Worm (Caenorhabditis elegans) whole organism, young adult: ENCODE data around the gene set-21.

Experiments
- C06A6.2 ChIP-seq: fragments of 200-800 bp; sonication (Bioruptor generic); conservative IDR thresholded peaks from 2 replicates; pipeline ENCODE4 v1.3.6; 2022; ENCODE audit warnings: missing genetic modification characterization, missing compliant biosample characterization
- F49E8.2 ChIP-seq: sonication (generic microtip); optimal IDR thresholded peaks from 3 replicates; lab custom pipeline; 2017; ENCODE audit warnings: missing genetic modification characterization, mild to moderate bottlenecking, missing compliant biosample characterization, antibody characterized with exemption, moderate library complexity; ENCODE audit not compliant: insufficient read depth
- Y53G8AR.9 ChIP-seq: fragments of 200-800 bp; sonication (Bioruptor generic); conservative IDR thresholded peaks from 2 replicates; pipeline ENCODE4 v1.3.6; 2022; ENCODE audit warnings: missing genetic modification reagents, missing genetic modification characterization, missing compliant biosample characterization
- Y56A3A.18 ChIP-seq: fragments of 200-800 bp; sonication (Bioruptor generic); IDR thresholded peaks from 2 replicates; pipeline ENCODE4 v1.3.6; 2022; ENCODE audit warnings: missing genetic modification reagents, missing genetic modification characterization, missing compliant biosample characterization
- attf-3 ChIP-seq: fragments of 200-800 bp; sonication (Bioruptor generic); conservative IDR thresholded peaks from 2 replicates; pipeline ENCODE4 v1.3.6; 2022; ENCODE audit warnings: missing genetic modification reagents, missing genetic modification characterization, missing compliant biosample characterization
- ccch-3 ChIP-seq: fragments of 200-800 bp; sonication (Bioruptor generic); optimal IDR thresholded peaks from 2 replicates; lab custom pipeline; 2018; ENCODE audit warnings: mild to moderate bottlenecking, missing genetic modification characterization, missing compliant biosample characterization
- cebp-2 ChIP-seq: fragments of 200-800 bp; sonication (Bioruptor generic); IDR thresholded peaks from 2 replicates; pipeline ENCODE4 v1.3.6; 2022; ENCODE audit warnings: missing genetic modification characterization, missing compliant biosample characterization
- ceh-27 ChIP-seq: fragments of 200-800 bp; sonication (Bioruptor generic); optimal IDR thresholded peaks from 2 replicates; lab custom pipeline; 2018; ENCODE audit warnings: mild to moderate bottlenecking, missing genetic modification characterization, moderate library complexity, missing compliant biosample characterization
- hlh-12 ChIP-seq: sonication (generic microtip); optimal IDR thresholded peaks from 2 replicates; lab custom pipeline; 2016; ENCODE audit warnings: missing genetic modification characterization, missing compliant biosample characterization
- lag-1 ChIP-seq: fragments of 200-800 bp; sonication (Bioruptor generic); IDR thresholded peaks from 2 replicates; pipeline ENCODE4 v1.3.6; 2022; ENCODE audit warnings: missing genetic modification reagents, missing genetic modification characterization, missing compliant biosample characterization
- let-607 ChIP-seq, 2 experiments: fragments of 200-800 bp in 1 of 2; sonication (Bioruptor generic) in 1 of 2; sonication (generic microtip) in 1 of 2; optimal IDR thresholded peaks; 2 replicates each; lab custom pipeline; 2016 to 2018; ENCODE audit warnings: mild to moderate bottlenecking in 2 of 2, missing compliant biosample characterization in 2 of 2, missing genetic modification characterization in 2 of 2, moderate library complexity in 2 of 2, missing genotype in 1 of 2
- lin-35 ChIP-seq, 3 experiments: fragments of 150-350 bp in 2 of 3; sonication (generic microtip) in 1 of 3; optimal IDR thresholded peaks; 2 replicates each; lab custom pipeline; 2014 to 2018; ENCODE audit warnings: missing biosample characterization in 3 of 3, missing genetic modification characterization in 3 of 3, missing genetic modification reagents in 3 of 3
- lin-40 ChIP-seq: sonication (generic microtip); optimal IDR thresholded peaks from 2 replicates; lab custom pipeline; 2016; ENCODE audit warnings: missing genetic modification characterization, mild to moderate bottlenecking, missing compliant biosample characterization, missing genotype, missing genetic modification reagents
- lin-54 ChIP-seq: fragments of 200-800 bp; sonication (Bioruptor generic); optimal IDR thresholded peaks from 2 replicates; lab custom pipeline; 2018; ENCODE audit warnings: mild to moderate bottlenecking, missing genetic modification characterization, missing compliant biosample characterization
- lsl-1 ChIP-seq: fragments of 200-800 bp; sonication (Bioruptor generic); optimal IDR thresholded peaks from 2 replicates; lab custom pipeline; 2018; ENCODE audit warnings: mild to moderate bottlenecking, missing genetic modification characterization, moderate library complexity, missing compliant biosample characterization
- mcd-1 ChIP-seq: fragments of 200-800 bp; sonication (Bioruptor generic); IDR thresholded peaks from 2 replicates; pipeline ENCODE4 v1.3.6; 2022; ENCODE audit warnings: missing genetic modification reagents, missing genetic modification characterization, missing compliant biosample characterization
- mel-28 ChIP-seq: sonication (generic microtip); optimal IDR thresholded peaks from 2 replicates; lab custom pipeline; 2016; ENCODE audit warnings: borderline replicate concordance, mild to moderate bottlenecking, missing genetic modification characterization, missing compliant biosample characterization
- nhr-120 ChIP-seq: fragments of 200-800 bp; sonication (Bioruptor generic); IDR thresholded peaks from 2 replicates; pipeline ENCODE4 v1.3.6; 2022; ENCODE audit warnings: missing genetic modification characterization, missing compliant biosample characterization
- nhr-80 ChIP-seq: sonication (generic microtip); optimal IDR thresholded peaks from 2 replicates; lab custom pipeline; 2016; ENCODE audit warnings: missing genetic modification characterization, missing compliant biosample characterization
- snpc-1.1 ChIP-seq: sonication (generic microtip); optimal IDR thresholded peaks from 2 replicates; lab custom pipeline; 2017; ENCODE audit warnings: missing genetic modification characterization, mild to moderate bottlenecking, missing compliant biosample characterization, antibody characterized with exemption, moderate library complexity, missing genotype, missing genetic modification reagents; ENCODE audit not compliant: insufficient read depth
- snpc-1.3 ChIP-seq: sonication (generic microtip); optimal IDR thresholded peaks from 2 replicates; lab custom pipeline; 2017; ENCODE audit warnings: missing genetic modification characterization, mild to moderate bottlenecking, missing compliant biosample characterization, antibody characterized with exemption, moderate library complexity, missing genotype, missing genetic modification reagents; ENCODE audit not compliant: insufficient read depth
- somi-1 ChIP-seq: fragments of 200-800 bp; sonication (Bioruptor generic); optimal IDR thresholded peaks from 2 replicates; lab custom pipeline; 2018; ENCODE audit warnings: mild to moderate bottlenecking, missing genetic modification characterization, missing compliant biosample characterization
- tbx-9 ChIP-seq: sonication (generic microtip); optimal IDR thresholded peaks from 2 replicates; lab custom pipeline; 2016; ENCODE audit warnings: borderline replicate concordance, missing genetic modification characterization, inconsistent platforms, missing compliant biosample characterization
- tlf-1 ChIP-seq: fragments of 200-800 bp; sonication (Bioruptor generic); optimal IDR thresholded peaks from 2 replicates; lab custom pipeline; 2018; ENCODE audit warnings: mild to moderate bottlenecking, missing genetic modification characterization, missing compliant biosample characterization
- unc-130 ChIP-seq: sonication (generic microtip); optimal IDR thresholded peaks from 2 replicates; lab custom pipeline; 2016; ENCODE audit warnings: missing genetic modification reagents, missing genetic modification characterization, missing compliant biosample characterization
- zfh-2 ChIP-seq: fragments of 200-800 bp; sonication (Bioruptor generic); conservative IDR thresholded peaks from 2 replicates; pipeline ENCODE4 v1.3.6; 2022; ENCODE audit warnings: missing genetic modification reagents, missing genetic modification characterization, missing compliant biosample characterization
- zim-3 ChIP-seq: sonication (generic microtip); optimal IDR thresholded peaks from 2 replicates; lab custom pipeline; 2017; ENCODE audit warnings: mild to moderate bottlenecking, missing genetic modification characterization, moderate library complexity, missing compliant biosample characterization
- ztf-26 ChIP-seq: sonication (generic microtip); optimal IDR thresholded peaks from 2 replicates; lab custom pipeline; 2017; ENCODE audit warnings: missing genetic modification characterization, missing compliant biosample characterization

The set-21 gene

DNA sequence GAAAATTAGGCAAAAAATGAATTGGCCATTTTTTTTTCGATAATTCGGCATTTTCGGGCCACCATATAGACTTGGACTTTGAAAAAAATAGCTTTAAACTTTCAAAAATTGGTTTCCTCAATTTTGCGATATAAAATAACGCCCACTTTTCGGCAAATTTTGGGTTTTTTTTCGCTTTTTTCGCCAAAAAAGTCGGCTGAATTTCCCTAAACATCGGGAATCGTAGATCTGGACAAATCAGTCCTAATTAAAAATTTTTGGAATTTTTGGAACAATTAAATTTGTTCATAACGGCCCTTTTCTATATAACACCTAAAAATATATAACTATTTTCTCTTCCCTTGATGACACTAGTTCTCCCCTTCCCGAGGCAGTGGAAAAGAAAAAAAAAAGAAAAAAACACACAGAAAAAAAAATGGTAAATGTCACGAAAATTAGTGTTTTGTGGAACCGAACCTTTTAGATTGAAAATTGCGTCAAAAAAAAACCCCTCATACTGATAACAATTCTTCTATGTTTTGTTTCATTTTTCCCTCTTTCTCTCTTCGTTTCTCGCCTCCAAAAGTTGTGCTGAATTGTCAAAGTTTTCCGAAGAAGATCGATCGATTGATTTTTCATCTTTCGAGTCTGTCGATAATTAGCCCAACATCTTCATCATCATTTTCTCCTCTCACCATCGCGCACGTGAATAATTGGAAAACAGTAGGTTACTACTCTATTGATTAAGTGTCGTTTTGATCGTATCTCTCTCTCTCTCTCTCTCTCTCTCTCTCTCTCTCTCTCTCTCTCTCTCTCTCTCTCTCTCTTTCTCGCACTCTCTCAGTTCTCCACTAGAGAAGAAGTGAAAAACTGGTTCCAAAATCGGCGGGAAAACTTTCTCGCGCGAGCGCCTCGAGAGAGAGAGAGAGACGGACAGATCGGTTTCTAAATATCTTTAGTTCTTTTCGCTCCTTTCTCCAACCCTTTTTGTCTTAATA lies 10.0 kb downstream of the set-21 start, which contains the start of gene Y24D9A.6 (continued):
- TF ChIP-seq let-607 (tag; optimal IDR thresholded peaks at IDR 0.05; lab: Kevin White, UChicago) (no peak), hlh-12 (tag; lab: Kevin White, UChicago) (no peak), cebp-2 (GFP tag; lab: Robert Waterston, UW) (no peak), tlf-1 (GFP tag; lab: Kevin White, UChicago) (no peak), lin-40 (tag; lab: Kevin White, UChicago) (peak; percentile 73), mcd-1 (GFP tag; lab: Robert Waterston, UW) (peak; percentile 60), C06A6.2 (GFP tag; lab: Robert Waterston, UW) (peak; percentile 73)

DNA sequence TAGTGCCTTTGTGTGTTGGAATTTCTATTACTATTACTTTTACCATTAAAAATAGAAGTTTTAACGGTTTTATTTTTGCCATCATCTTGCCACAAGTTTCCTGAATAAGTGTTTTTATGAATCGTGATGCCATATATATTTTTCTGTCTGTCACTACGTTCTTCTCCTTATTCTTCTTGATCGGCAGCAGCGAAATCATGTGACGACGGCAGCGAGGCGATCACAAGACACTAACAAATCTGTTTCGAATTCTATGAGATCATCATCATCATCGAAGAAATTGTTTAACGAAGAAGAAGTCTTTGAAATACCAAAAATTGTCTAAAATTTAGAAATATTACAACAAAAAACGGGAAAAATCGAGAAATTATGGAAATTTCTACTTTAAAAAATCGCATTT lies 11.8 kb downstream of the set-21 start:
- TF ChIP-seq lsl-1 (GFP tag; lab: Kevin White, UChicago) (no peak), nhr-120 (GFP tag; lab: Robert Waterston, UW) (no peak), tbx-9 (tag; lab: Kevin White, UChicago) (no peak), attf-3 (GFP tag; lab: Robert Waterston, UW) (no peak), snpc-1.1 (tag; lab: Kevin White, UChicago) (no peak), F49E8.2 (tag; lab: Kevin White, UChicago) (no peak), unc-130 (GFP tag; lab: Kevin White, UChicago) (no peak), somi-1 (GFP tag; lab: Kevin White, UChicago) (peak; percentile 1), lin-35 (GFP tag; optimal IDR thresholded peaks at IDR 0.05; lab: Kevin White, UChicago) (no peak), lin-40 (tag; lab: Kevin White, UChicago) (peak; percentile 21), ztf-26 (peak; percentile 17), snpc-1.3 (no peak), ceh-27 (GFP tag; lab: Kevin White, UChicago) (no peak)

DNA sequence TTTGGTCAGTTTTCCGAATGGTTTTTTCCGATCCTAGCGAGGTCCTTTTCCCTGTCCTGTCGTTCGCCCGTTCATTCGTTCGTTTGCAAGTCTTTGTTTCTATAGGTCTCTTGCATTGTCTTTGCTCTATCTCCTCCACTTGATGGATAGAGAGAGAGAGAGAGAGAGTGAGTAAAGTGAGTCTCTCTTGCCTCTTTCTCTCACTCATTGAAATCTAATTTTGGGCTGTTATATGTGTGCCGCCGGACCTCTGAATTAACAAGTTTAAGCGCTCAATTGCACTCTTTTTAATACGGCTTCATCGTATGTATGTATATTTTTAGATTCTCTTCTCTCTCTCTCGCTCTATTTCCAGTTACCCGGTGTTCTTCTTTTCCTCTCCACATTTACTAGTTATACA lies 13.2 kb downstream of the set-21 start:
- TF ChIP-seq mcd-1 (GFP tag; lab: Robert Waterston, UW) (0 out of 2 replicates have a peak, but pooled peaks have one; percentile 24), zfh-2 (GFP tag; lab: Robert Waterston, UW) (0 out of 2 replicates have a peak, but pooled peaks have one; percentile 10), attf-3 (GFP tag; lab: Robert Waterston, UW) (no peak)

DNA sequence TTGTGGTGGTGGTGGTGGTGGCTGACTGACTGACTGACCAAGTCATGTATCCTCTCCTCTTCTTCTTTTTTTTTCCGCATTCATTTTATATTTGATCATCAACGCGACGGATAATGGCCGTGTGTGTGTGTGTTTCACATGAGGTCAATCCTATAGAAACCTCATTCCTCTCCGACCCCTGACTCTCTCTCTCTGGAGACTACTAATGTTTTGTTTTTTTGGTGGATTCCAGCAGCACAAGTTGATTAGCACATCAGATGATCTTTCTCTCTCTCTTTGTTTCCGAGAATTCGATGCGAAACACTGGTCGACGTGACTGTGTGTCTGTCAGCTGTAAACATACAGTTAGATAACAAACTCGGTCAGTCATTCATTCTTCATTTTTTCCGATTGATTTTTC lies 14.5 kb downstream of the set-21 start, which contains the start of gene Y24D9A.7:
Gene Y24D9A.7 (minus strand): TSS at position 46 of the 400 bp plus-strand sequence.
- TF ChIP-seq mel-28 (tag; lab: Kevin White, UChicago) (no peak), lin-54 (GFP tag; lab: Kevin White, UChicago) (peak; percentile 2), Y53G8AR.9 (GFP tag; lab: Robert Waterston, UW) (no peak), lag-1 (GFP tag; lab: Robert Waterston, UW) (no peak), zim-3 (tag; lab: Kevin White, UChicago) (peak; percentile 6), nhr-80 (tag; lab: Kevin White, UChicago) (peak; percentile 49), ccch-3 (no peak), Y56A3A.18 (GFP tag; lab: Robert Waterston, UW) (no peak)
- TF ChIP-seq, all 124 proteins: peak for 3
